Fruit fly (Drosophila melanogaster) whole organism, adult: Measurements from ENCODE around the gene Ten-a.

ENCODE experiments used
- CG11617 ChIP-seq: fragments of 200-800 bp; sonication (Bioruptor generic); optimal IDR thresholded peaks from 2 replicates; lab custom pipeline; 2017; ENCODE audit warnings: mild to moderate bottlenecking, missing biosample characterization, missing genetic modification reagents, missing genetic modification characterization
- CG12768 ChIP-seq: fragments of 200-800 bp; sonication (Bioruptor generic); optimal IDR thresholded peaks from 2 replicates; lab custom pipeline; 2017; ENCODE audit warnings: missing biosample characterization, missing genetic modification characterization, mild to moderate bottlenecking, moderate library complexity, missing genetic modification reagents
- CG14711 ChIP-seq: fragments of 200-800 bp; sonication (Bioruptor generic); optimal IDR thresholded peaks from 2 replicates; lab custom pipeline; 2018; ENCODE audit warnings: missing biosample characterization, mild to moderate bottlenecking, missing genetic modification characterization, moderate library complexity
- CG1620 ChIP-seq: fragments of 200-800 bp; sonication (Bioruptor generic); optimal IDR thresholded peaks from 2 replicates; lab custom pipeline; 2016; ENCODE audit warnings: missing biosample characterization, missing genetic modification characterization
- CG33017 ChIP-seq: fragments of 200-800 bp; sonication (Bioruptor generic); optimal IDR thresholded peaks from 2 replicates; lab custom pipeline; 2018; ENCODE audit warnings: missing biosample characterization, mild to moderate bottlenecking, missing genetic modification characterization, moderate library complexity
- CG5204 ChIP-seq: fragments of 200-800 bp; sonication (Bioruptor generic); optimal IDR thresholded peaks from 2 replicates; lab custom pipeline; 2016; ENCODE audit warnings: missing biosample characterization, missing genetic modification characterization
- CG7045 ChIP-seq: fragments of 200-800 bp; sonication (Bioruptor generic); optimal IDR thresholded peaks from 2 replicates; lab custom pipeline; 2017; ENCODE audit warnings: missing biosample characterization, mild to moderate bottlenecking, missing genetic modification characterization
- CG7101 ChIP-seq: fragments of 200-800 bp; sonication (Bioruptor generic); optimal IDR thresholded peaks from 2 replicates; lab custom pipeline; 2018; ENCODE audit warnings: missing biosample characterization, mild to moderate bottlenecking, missing genetic modification characterization, moderate library complexity
- Clk ChIP-seq: fragments of 200-800 bp; sonication (Bioruptor generic); optimal IDR thresholded peaks from 2 replicates; lab custom pipeline; 2017; ENCODE audit warnings: missing biosample characterization, missing genetic modification characterization
- Crg-1 ChIP-seq: fragments of 200-800 bp; sonication (Bioruptor generic); optimal IDR thresholded peaks from 2 replicates; lab custom pipeline; 2016; ENCODE audit warnings: missing biosample characterization, missing genetic modification characterization
- Hr96 ChIP-seq: fragments of 200-800 bp; sonication (Bioruptor generic); optimal IDR thresholded peaks from 2 replicates; lab custom pipeline; 2016; ENCODE audit warnings: missing biosample characterization, missing genetic modification characterization
- Mnt ChIP-seq: fragments of 200-800 bp; sonication (Bioruptor generic); optimal IDR thresholded peaks from 2 replicates; lab custom pipeline; 2016; ENCODE audit warnings: missing biosample characterization, mild to moderate bottlenecking, missing genetic modification characterization
- bab1 ChIP-seq: fragments of 200-800 bp; sonication (Bioruptor generic); optimal IDR thresholded peaks from 3 replicates; lab custom pipeline; 2019; ENCODE audit warnings: missing biosample characterization, mild to moderate bottlenecking, missing genetic modification characterization, moderate library complexity
- cic ChIP-seq: fragments of 200-800 bp; sonication (Bioruptor generic); optimal IDR thresholded peaks from 2 replicates; lab custom pipeline; 2017; ENCODE audit warnings: missing biosample characterization, mild to moderate bottlenecking, missing genetic modification characterization, moderate library complexity
- cnc ChIP-seq, 2 experiments: fragments of >200 bp; optimal IDR thresholded peaks; 2 replicates each; lab custom pipeline; 2017
- kay ChIP-seq: fragments of 200-800 bp; sonication (Bioruptor generic); peaks from one replicate; lab custom pipeline; 2016; ENCODE audit warnings: missing biosample characterization, missing genetic modification characterization, borderline replicate concordance
- ovo ChIP-seq: fragments of 200-800 bp; sonication (Bioruptor generic); optimal IDR thresholded peaks from 2 replicates; lab custom pipeline; 2016; ENCODE audit warnings: missing biosample characterization, missing genetic modification characterization
- pad ChIP-seq: fragments of 200-800 bp; sonication (Bioruptor generic); optimal IDR thresholded peaks from 3 replicates; lab custom pipeline; 2017; ENCODE audit warnings: missing biosample characterization, missing genetic modification characterization, mild to moderate bottlenecking, moderate library complexity, missing genetic modification reagents
- tj ChIP-seq: fragments of 200-800 bp; sonication (Bioruptor generic); optimal IDR thresholded peaks from 3 replicates; lab custom pipeline; 2017; ENCODE audit warnings: missing biosample characterization, mild to moderate bottlenecking, missing genetic modification characterization, moderate library complexity
- toe ChIP-seq: fragments of 200-800 bp; sonication (Bioruptor generic); optimal IDR thresholded peaks from 2 replicates; lab custom pipeline; 2016; ENCODE audit warnings: missing biosample characterization, missing genetic modification characterization

The Ten-a gene

dm6 chrX:12070137-12070536 is 26.6 kb downstream of the Ten-a start, which contains the start of gene CG34323:
Gene CG34323 (plus strand): TSS chrX:12070437.
- no peak for TF ChIP-seq Clk (GFP tag; lab: Kevin White, UChicago)
- no peak for TF ChIP-seq CG5204 (GFP tag; lab: Kevin White, UChicago)
- TF ChIP-seq kay (GFP tag; lab: Kevin White, UChicago): no peak
- no peak for TF ChIP-seq cnc (optimal IDR thresholded peaks at IDR 0.05; lab: Kevin White, UChicago)
- TF ChIP-seq Mnt (GFP tag; lab: Kevin White, UChicago): no peak
- no peak for TF ChIP-seq CG11617 (GFP tag; lab: Kevin White, UChicago)
- no peak for TF ChIP-seq Crg-1 (GFP tag; lab: Kevin White, UChicago)
- TF ChIP-seq CG7101 (tag; lab: Kevin White, UChicago): no peak
- TF ChIP-seq CG1620 (GFP tag; lab: Kevin White, UChicago): no peak
- no peak for TF ChIP-seq cic (GFP tag; lab: Kevin White, UChicago)
- no peak for TF ChIP-seq pad (GFP tag; lab: Kevin White, UChicago)
- no peak for TF ChIP-seq tj (GFP tag; lab: Kevin White, UChicago)
- TF ChIP-seq CG33017: no peak

- no peak for TF ChIP-seq CG12768
- TF ChIP-seq Clk (GFP tag; lab: Kevin White, UChicago): no peak
- TF ChIP-seq CG33017: no peak
- TF ChIP-seq bab1 (GFP tag; lab: Kevin White, UChicago): no peak
- no peak for TF ChIP-seq Crg-1 (GFP tag; lab: Kevin White, UChicago)
- no peak for TF ChIP-seq CG5204 (GFP tag; lab: Kevin White, UChicago)
- TF ChIP-seq pad (GFP tag; lab: Kevin White, UChicago): no peak
- TF ChIP-seq toe: no peak
- TF ChIP-seq CG1620 (GFP tag; lab: Kevin White, UChicago): no peak
- TF ChIP-seq Mnt (GFP tag; lab: Kevin White, UChicago): no peak
These were observed 29.2 kb downstream of the Ten-a start, which contains the start of gene moon for dm6 chrX:12072718-12073117. Gene moon (minus strand): TSS chrX:12072818.

dm6 chrX:12073637-12074036 is 30.1 kb downstream of the Ten-a start:
- no peak for TF ChIP-seq Mnt (GFP tag; lab: Kevin White, UChicago)
- TF ChIP-seq cnc (optimal IDR thresholded peaks at IDR 0.05; lab: Kevin White, UChicago): no peak
- TF ChIP-seq Hr96 (GFP tag; lab: Kevin White, UChicago): no peak
- no peak for TF ChIP-seq CG33017
- no peak for TF ChIP-seq kay (GFP tag; lab: Kevin White, UChicago)
- TF ChIP-seq CG7045 (GFP tag; lab: Kevin White, UChicago): no peak

dm6 chrX:12075569-12075968 is 32.1 kb downstream of the Ten-a start:
- TF ChIP-seq Clk (GFP tag; lab: Kevin White, UChicago) (no peak), CG14711 (tag; lab: Kevin White, UChicago) (no peak), Crg-1 (GFP tag; lab: Kevin White, UChicago) (no peak), CG5204 (GFP tag; lab: Kevin White, UChicago) (no peak), CG7101 (tag; lab: Kevin White, UChicago) (no peak), CG11617 (GFP tag; lab: Kevin White, UChicago) (no peak), CG33017 (no peak), bab1 (GFP tag; lab: Kevin White, UChicago) (no peak), kay (GFP tag; lab: Kevin White, UChicago) (no peak), pad (GFP tag; lab: Kevin White, UChicago) (no peak), Mnt (GFP tag; lab: Kevin White, UChicago) (no peak), cnc (optimal IDR thresholded peaks at IDR 0.05; lab: Kevin White, UChicago) (no peak), ovo (GFP tag; lab: Kevin White, UChicago) (no peak), CG1620 (GFP tag; lab: Kevin White, UChicago) (no peak), tj (GFP tag; lab: Kevin White, UChicago) (no peak), CG7045 (GFP tag; lab: Kevin White, UChicago) (no peak), Hr96 (GFP tag; lab: Kevin White, UChicago) (no peak), toe (no peak)

- no peak for TF ChIP-seq CG33017
- no peak for TF ChIP-seq Mnt (GFP tag; lab: Kevin White, UChicago)
- TF ChIP-seq CG14711 (tag; lab: Kevin White, UChicago): no peak
- TF ChIP-seq pad (GFP tag; lab: Kevin White, UChicago): no peak
- no peak for TF ChIP-seq bab1 (GFP tag; lab: Kevin White, UChicago)
- TF ChIP-seq CG5204 (GFP tag; lab: Kevin White, UChicago): no peak
- no peak for TF ChIP-seq ovo (GFP tag; lab: Kevin White, UChicago)
- no peak for TF ChIP-seq Clk (GFP tag; lab: Kevin White, UChicago)
- no peak for TF ChIP-seq CG11617 (GFP tag; lab: Kevin White, UChicago)
- TF ChIP-seq Crg-1 (GFP tag; lab: Kevin White, UChicago): no peak
- no peak for TF ChIP-seq cic (GFP tag; lab: Kevin White, UChicago)
- no peak for TF ChIP-seq Hr96 (GFP tag; lab: Kevin White, UChicago)
- no peak for TF ChIP-seq CG12768
- TF ChIP-seq CG1620 (GFP tag; lab: Kevin White, UChicago): no peak
- no peak for TF ChIP-seq kay (GFP tag; lab: Kevin White, UChicago)
- TF ChIP-seq CG7101 (tag; lab: Kevin White, UChicago): no peak
- TF ChIP-seq cnc (optimal IDR thresholded peaks at IDR 0.05; lab: Kevin White, UChicago): no peak
- no peak for TF ChIP-seq toe
These were observed 32.7 kb downstream of the Ten-a start for dm6 chrX:12076243-12076642.

dm6 chrX:12082244-12082643 is 38.7 kb downstream of the Ten-a start:
- TF ChIP-seq CG7045 (GFP tag; lab: Kevin White, UChicago) (no peak), Mnt (GFP tag; lab: Kevin White, UChicago) (no peak), Clk (GFP tag; lab: Kevin White, UChicago) (no peak), ovo (GFP tag; lab: Kevin White, UChicago) (no peak)
